Fruit fly (Drosophila melanogaster): ENCODE results near the gene Teh2.

DNA sequence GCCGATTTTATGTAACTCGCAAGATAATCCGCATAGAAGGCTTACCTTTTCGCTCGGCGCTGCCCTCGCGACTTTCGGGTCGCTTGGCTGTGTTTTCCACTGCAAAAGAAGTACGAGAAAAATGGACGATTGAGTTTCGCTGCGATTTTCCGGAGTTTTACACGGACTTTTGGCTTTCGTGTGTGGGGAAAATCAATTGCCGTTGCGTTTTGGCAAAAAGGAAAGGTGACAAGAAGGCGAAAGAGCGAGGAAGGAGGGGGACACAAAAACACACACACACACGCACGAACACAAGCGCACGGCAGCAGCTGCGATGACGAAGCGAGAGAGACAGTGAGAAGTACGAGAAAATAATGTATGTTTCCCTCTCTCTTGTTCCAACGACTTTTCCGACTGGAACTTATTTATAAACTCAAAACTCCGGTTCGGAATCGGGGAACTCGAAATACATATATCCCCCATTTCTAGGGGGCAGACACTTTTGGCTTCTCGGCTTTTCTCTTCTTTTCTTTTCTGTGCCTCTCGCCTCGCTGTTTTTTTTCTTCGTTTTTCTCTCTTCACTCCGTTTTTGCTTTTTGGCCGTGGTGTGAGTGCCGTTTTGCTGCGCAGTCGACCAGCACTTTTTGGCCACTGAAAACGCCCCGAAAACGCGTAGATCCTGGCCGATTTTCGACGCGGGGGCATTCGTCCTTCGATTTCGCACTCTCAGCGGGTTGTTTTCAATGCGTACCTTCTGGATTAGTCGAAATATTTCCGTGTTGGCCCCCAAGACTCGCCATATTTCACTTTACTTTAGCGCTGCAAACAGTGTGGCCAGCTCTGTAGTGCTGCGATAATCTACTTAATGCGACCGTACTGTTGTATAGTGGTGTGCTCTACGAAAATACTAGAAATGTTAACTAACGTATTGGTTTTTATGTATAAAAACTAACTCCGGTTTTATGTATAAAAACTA lies 53.8 kb downstream of the Teh2 start, which contains the start of gene ens:
- TF ChIP-seq EcR (GFP tag; optimal IDR thresholded peaks at IDR 0.05) (peak; percentile 14), CG17806 (tag; optimal IDR thresholded peaks at IDR 0.05) (no peak), CG32121 (GFP tag; IDR thresholded peaks at IDR 0.05) (peak; percentile 40), CG15710 (tag; optimal IDR thresholded peaks at IDR 0.05) (peak; percentile 15), CG34367 (tag; optimal IDR thresholded peaks at IDR 0.05) (peak; percentile 2)

Measured in whole organism, pupa.